Worm (Caenorhabditis elegans) whole organism, L4 larva: ENCODE results near the gene F07B10.7.

Experiments
- F49E8.2 ChIP-seq: sonication (generic microtip); optimal IDR thresholded peaks from 2 replicates; lab custom pipeline; 2016; ENCODE audit warnings: missing compliant biosample characterization, mild to moderate bottlenecking, missing genetic modification characterization, borderline replicate concordance
- T26A8.4 ChIP-seq: fragments of 200-800 bp; sonication (Bioruptor generic); IDR thresholded peaks from 2 replicates; pipeline ENCODE4 v1.3.6; 2022; ENCODE audit warnings: missing genetic modification characterization, missing compliant biosample characterization
- Y75B8A.6 ChIP-seq: fragments of 200-800 bp; sonication (Bioruptor generic); IDR thresholded peaks from 2 replicates; pipeline ENCODE4 v1.3.6; 2022; ENCODE audit warnings: missing genetic modification reagents, missing genetic modification characterization, missing compliant biosample characterization
- aha-1 ChIP-seq: fragments of 150-350 bp; peaks from one replicate; lab custom pipeline; 2014; ENCODE audit warnings: missing biosample characterization, missing genetic modification characterization
- ceh-62 ChIP-seq: sonication (generic microtip); optimal IDR thresholded peaks from 2 replicates; lab custom pipeline; 2017; ENCODE audit warnings: missing biosample characterization, missing genetic modification characterization
- daf-12 ChIP-seq: fragments of 150-350 bp; optimal IDR thresholded peaks from 2 replicates; lab custom pipeline; 2014; ENCODE audit warnings: missing biosample characterization, missing genetic modification reagents, missing genetic modification characterization
- daf-16 ChIP-seq, 3 experiments: sonication (generic microtip); optimal IDR thresholded peaks; 2 replicates each; lab custom pipeline; 2016 to 2017; ENCODE audit warnings: missing genetic modification characterization in 3 of 3, missing genetic modification reagents in 3 of 3, mild to moderate bottlenecking in 2 of 3, missing compliant biosample characterization in 2 of 3, missing biosample characterization in 1 of 3, moderate library complexity in 1 of 3
- daf-19 ChIP-seq: fragments of 200-800 bp; sonication (Bioruptor generic); conservative IDR thresholded peaks from 2 replicates; pipeline ENCODE4 v1.3.6; 2022; ENCODE audit warnings: missing genetic modification characterization, missing compliant biosample characterization
- dmd-6 ChIP-seq: fragments of 200-800 bp; sonication (Bioruptor generic); IDR thresholded peaks from 2 replicates; pipeline ENCODE4 v1.3.6; 2022; ENCODE audit warnings: missing genetic modification reagents, missing genetic modification characterization, missing compliant biosample characterization
- dpl-1 ChIP-seq: fragments of 150-350 bp; optimal IDR thresholded peaks from 2 replicates; lab custom pipeline; 2014; ENCODE audit warnings: missing biosample characterization, missing genetic modification reagents, missing genetic modification characterization
- duxl-1 ChIP-seq: sonication (generic microtip); optimal IDR thresholded peaks from 2 replicates; lab custom pipeline; 2016; ENCODE audit warnings: mild to moderate bottlenecking, missing genetic modification characterization, moderate library complexity, missing compliant biosample characterization; ENCODE audit not compliant: poor library complexity
- dve-1 ChIP-seq: sonication (generic microtip); optimal IDR thresholded peaks from 2 replicates; lab custom pipeline; 2017; ENCODE audit warnings: antibody characterized with exemption, mild to moderate bottlenecking, missing genetic modification characterization, missing compliant biosample characterization; ENCODE audit not compliant: insufficient read depth
- egl-43 ChIP-seq: fragments of 200-800 bp; sonication (Bioruptor generic); IDR thresholded peaks from 2 replicates; pipeline ENCODE4 v1.3.6; 2022; ENCODE audit warnings: missing genetic modification reagents, missing genetic modification characterization, missing compliant biosample characterization
- hlh-11 ChIP-seq: fragments of 200-800 bp; sonication (Bioruptor generic); optimal IDR thresholded peaks from 2 replicates; lab custom pipeline; 2018; ENCODE audit warnings: mild to moderate bottlenecking, missing genetic modification characterization, missing compliant biosample characterization
- jun-1 ChIP-seq: fragments of 150-350 bp; optimal IDR thresholded peaks from 2 replicates; lab custom pipeline; 2014; ENCODE audit warnings: missing biosample characterization, missing genetic modification reagents, missing genetic modification characterization
- lin-38 ChIP-seq: fragments of 200-800 bp; sonication (Bioruptor generic); IDR thresholded peaks from 2 replicates; pipeline ENCODE4 v1.3.6; 2022; ENCODE audit warnings: missing genetic modification reagents, missing genetic modification characterization, missing compliant biosample characterization
- lsy-2 ChIP-seq, 2 experiments: fragments of 150-350 bp in 1 of 2; sonication (generic microtip) in 1 of 2; optimal IDR thresholded peaks; 2 replicates each; lab custom pipeline; 2014 to 2017; ENCODE audit warnings: missing biosample characterization in 2 of 2, missing genetic modification characterization in 2 of 2
- mes-2 ChIP-seq: sonication (generic microtip); optimal IDR thresholded peaks from 2 replicates; lab custom pipeline; 2016; ENCODE audit warnings: missing genotype, mild to moderate bottlenecking, missing genetic modification characterization, missing compliant biosample characterization; ENCODE audit not compliant: poor library complexity, severe bottlenecking
- mxl-3 ChIP-seq: fragments of 200-800 bp; sonication (Bioruptor generic); optimal IDR thresholded peaks from 2 replicates; lab custom pipeline; 2018; ENCODE audit warnings: mild to moderate bottlenecking, missing genetic modification characterization, missing compliant biosample characterization
- nhr-102 ChIP-seq: sonication (generic microtip); optimal IDR thresholded peaks from 2 replicates; lab custom pipeline; 2016; ENCODE audit warnings: mild to moderate bottlenecking, missing genetic modification characterization, moderate library complexity, missing compliant biosample characterization
- nhr-111 ChIP-seq: fragments of 200-800 bp; sonication (Bioruptor generic); optimal IDR thresholded peaks from 2 replicates; lab custom pipeline; 2018; ENCODE audit warnings: mild to moderate bottlenecking, missing genetic modification characterization, missing compliant biosample characterization
- nhr-25 ChIP-seq: sonication (generic microtip); optimal IDR thresholded peaks from 2 replicates; lab custom pipeline; 2017; ENCODE audit warnings: missing genetic modification characterization, mild to moderate bottlenecking, missing compliant biosample characterization, antibody characterized with exemption, moderate library complexity, borderline replicate concordance; ENCODE audit not compliant: insufficient read depth
- nhr-28 ChIP-seq: fragments of 150-350 bp; optimal IDR thresholded peaks from 2 replicates; lab custom pipeline; 2014; ENCODE audit warnings: missing biosample characterization, missing genetic modification characterization
- nhr-41 ChIP-seq: fragments of 200-800 bp; sonication (Bioruptor generic); IDR thresholded peaks from 2 replicates; pipeline ENCODE4 v1.3.6; 2022; ENCODE audit warnings: missing genetic modification reagents, missing genetic modification characterization, missing compliant biosample characterization
- nhr-42 ChIP-seq: fragments of 200-800 bp; sonication (Bioruptor generic); IDR thresholded peaks from 2 replicates; pipeline ENCODE4 v1.3.6; 2022; ENCODE audit warnings: missing genetic modification characterization, missing compliant biosample characterization
- nhr-48 ChIP-seq: sonication (generic microtip); optimal IDR thresholded peaks from 2 replicates; lab custom pipeline; 2016; ENCODE audit warnings: mild to moderate bottlenecking, missing genetic modification characterization, missing compliant biosample characterization
- nhr-6 ChIP-seq: fragments of 150-350 bp; optimal IDR thresholded peaks from 2 replicates; lab custom pipeline; 2014; ENCODE audit warnings: missing biosample characterization, missing genetic modification characterization
- pha-4 ChIP-seq, 2 experiments: fragments of 150-350 bp in 1 of 2; fragments of 200-800 bp in 1 of 2; sonication (Bioruptor generic) in 1 of 2; IDR thresholded peaks in 1 of 2; optimal IDR thresholded peaks in 1 of 2; 2 replicates each; pipeline versions ENCODE4 v1.3.6 to Lab custom; 2014 to 2022; ENCODE audit warnings: missing genetic modification characterization in 2 of 2, missing genetic modification reagents in 2 of 2, missing biosample characterization in 1 of 2, missing compliant biosample characterization in 1 of 2
- php-3 ChIP-seq: fragments of 200-800 bp; sonication (Bioruptor generic); IDR thresholded peaks from 2 replicates; pipeline ENCODE4 v1.3.6; 2022; ENCODE audit warnings: missing genetic modification reagents, missing genetic modification characterization, missing compliant biosample characterization
- pqm-1 ChIP-seq: sonication (generic microtip); optimal IDR thresholded peaks from 2 replicates; lab custom pipeline; 2017; ENCODE audit warnings: missing biosample characterization, missing genetic modification characterization
- sdz-12 ChIP-seq: fragments of 200-800 bp; sonication (Bioruptor generic); optimal IDR thresholded peaks from 2 replicates; lab custom pipeline; 2018; ENCODE audit warnings: mild to moderate bottlenecking, missing genetic modification characterization, missing compliant biosample characterization
- snpc-1.2 ChIP-seq: fragments of 200-800 bp; sonication (Bioruptor generic); IDR thresholded peaks from 2 replicates; pipeline ENCODE4 v1.3.6; 2022; ENCODE audit warnings: missing genetic modification reagents, missing genetic modification characterization, missing compliant biosample characterization
- spr-3 ChIP-seq: fragments of 200-800 bp; sonication (Bioruptor generic); optimal IDR thresholded peaks from 2 replicates; lab custom pipeline; 2018; ENCODE audit warnings: mild to moderate bottlenecking, missing genetic modification characterization, missing compliant biosample characterization
- unc-130 ChIP-seq: sonication (generic microtip); optimal IDR thresholded peaks from 2 replicates; lab custom pipeline; 2016; ENCODE audit warnings: missing genetic modification reagents, missing genetic modification characterization, missing compliant biosample characterization
- unc-39 ChIP-seq: sonication (generic microtip); optimal IDR thresholded peaks from 2 replicates; lab custom pipeline; 2017; ENCODE audit warnings: missing biosample characterization, missing genetic modification characterization
- unc-62 ChIP-seq, 3 experiments: fragments of 150-350 bp in 1 of 3; sonication (generic microtip); optimal IDR thresholded peaks in 2 of 3; peaks in 1 of 3; 1 replicate in 1 of 3; 2 replicates in 2 of 3; lab custom pipeline; 2014 to 2017; ENCODE audit warnings: missing biosample characterization in 3 of 3, missing genetic modification characterization in 3 of 3, missing genetic modification reagents in 3 of 3, missing genotype in 1 of 3
- zip-11 ChIP-seq: fragments of 200-800 bp; sonication (Bioruptor generic); IDR thresholded peaks from 2 replicates; pipeline ENCODE4 v1.3.6; 2022; ENCODE audit warnings: missing genetic modification characterization, missing compliant biosample characterization
- ztf-11 ChIP-seq: fragments of 150-350 bp; optimal IDR thresholded peaks from 2 replicates; lab custom pipeline; 2014; ENCODE audit warnings: missing biosample characterization, missing genetic modification characterization

Gene F07B10.7

ce11 chrV:11239187-11239725, 21.3 kb downstream of the F07B10.7 start, which contains the start of the genes dvc-1 and ima-1 (continued):
- TF ChIP-seq pha-4 (GFP tag; IDR thresholded peaks at IDR 0.05; lab: Robert Waterston, UW) (peak; percentile 43; the same call in 1 of the 2 replicates), pha-4 (tag; optimal IDR thresholded peaks at IDR 0.05; lab: Kevin White, UChicago) (no peak), F49E8.2 (tag; lab: Kevin White, UChicago) (peak; percentile 31), Y75B8A.6 (no peak), egl-43 (peak; percentile 65), zip-11 (GFP tag; lab: Robert Waterston, UW) (no peak), duxl-1 (tag; lab: Kevin White, UChicago) (no peak), spr-3 (GFP tag; lab: Kevin White, UChicago) (no peak), nhr-41 (GFP tag; lab: Robert Waterston, UW) (no peak), jun-1 (tag; lab: Kevin White, UChicago) (no peak), ztf-11 (tag; lab: Kevin White, UChicago) (no peak), snpc-1.2 (GFP tag; lab: Robert Waterston, UW) (no peak), nhr-6 (tag; lab: Kevin White, UChicago) (peak; percentile 50), lin-38 (GFP tag; lab: Robert Waterston, UW) (peak; percentile 82), nhr-111 (GFP tag; lab: Kevin White, UChicago) (no peak), sdz-12 (GFP tag; lab: Kevin White, UChicago) (no peak), dpl-1 (GFP tag; lab: Kevin White, UChicago) (peak; percentile 57), T26A8.4 (GFP tag; lab: Robert Waterston, UW) (no peak), nhr-28 (tag; lab: Kevin White, UChicago) (peak; percentile 26), ceh-62 (tag; lab: Kevin White, UChicago) (no peak), daf-19 (GFP tag; lab: Robert Waterston, UW) (no peak), unc-130 (GFP tag; lab: Kevin White, UChicago) (peak; percentile 96)

- no peak for TF ChIP-seq nhr-25
- peak in 1 of 2 experiments; percentile 12 for TF ChIP-seq lsy-2 (tag; optimal IDR thresholded peaks at IDR 0.05; lab: Kevin White, UChicago)
- TF ChIP-seq daf-16 (GFP tag; optimal IDR thresholded peaks at IDR 0.05; lab: Kevin White, UChicago), result no peak
- peak; percentile 33 for TF ChIP-seq daf-16 (tag; optimal IDR thresholded peaks at IDR 0.05; lab: Kevin White, UChicago)
- TF ChIP-seq aha-1 (tag; lab: Kevin White, UChicago), result peak; percentile 5
- TF ChIP-seq dmd-6 (GFP tag; lab: Robert Waterston, UW), result peak; percentile 54
- no peak for TF ChIP-seq daf-12 (tag; lab: Kevin White, UChicago)
- TF ChIP-seq hlh-11, result peak; percentile 70
- TF ChIP-seq mes-2, result no peak
- peak; percentile 91 for TF ChIP-seq pqm-1 (tag; lab: Kevin White, UChicago)
- TF ChIP-seq php-3 (GFP tag; lab: Robert Waterston, UW), result peak; percentile 60; the same call in 1 of the 2 replicates
- TF ChIP-seq nhr-48 (tag; lab: Kevin White, UChicago), result peak; percentile 19
- TF ChIP-seq nhr-102 (tag; lab: Kevin White, UChicago), result peak; percentile 24
- TF ChIP-seq jun-1 (tag; lab: Kevin White, UChicago), result no peak
- 0 out of 2 replicates have a peak, but pooled peaks have one; percentile 3 for TF ChIP-seq nhr-42 (GFP tag; lab: Robert Waterston, UW)
- TF ChIP-seq nhr-28 (tag; lab: Kevin White, UChicago), result peak; percentile 27
- peak; percentile 37 for TF ChIP-seq dve-1 (tag; lab: Kevin White, UChicago)
- no peak for TF ChIP-seq unc-39 (tag; lab: Kevin White, UChicago)
- TF ChIP-seq mxl-3, result peak; percentile 23
- peak in 1 of 2 experiments; percentile 88 for TF ChIP-seq unc-62 (GFP tag; optimal IDR thresholded peaks at IDR 0.05 in 1 of 2; lab: Kevin White, UChicago)
- TF ChIP-seq unc-62 (tag; optimal IDR thresholded peaks at IDR 0.05; lab: Kevin White, UChicago), result no peak
- TF ChIP-seq, all 104 proteins: peak for 14
Measured at ce11 chrV:11235876-11236275, 24.6 kb downstream of the F07B10.7 start.
